Fruit fly (Drosophila melanogaster) S2 (cell line): Measurements from ENCODE around the gene eIF3h.

Experiments used
- CG8478 ChIP-seq: fragments of >200 bp; optimal IDR thresholded peaks from 2 replicates; lab custom pipeline; 2018
- CTCF ChIP-seq, 2 experiments: fragments of >200 bp; optimal IDR thresholded peaks; 2 replicates each; lab custom pipeline; 2018

The eIF3h gene

dm6 chr2L:5029809-5030108 is 23.1 kb downstream of the eIF3h start:
- no peak for TF ChIP-seq CG8478 (lab: Kevin White, UChicago)
- TF ChIP-seq CTCF (optimal IDR thresholded peaks at IDR 0.05; lab: Kevin White, UChicago), result no peak

- TF ChIP-seq CG8478 (lab: Kevin White, UChicago) (no peak), CTCF (optimal IDR thresholded peaks at IDR 0.05; lab: Kevin White, UChicago) (no peak)
These were observed 23.7 kb downstream of the eIF3h start, which contains the start of gene Col4a1 for dm6 chr2L:5029049-5029808. Gene Col4a1, plus strand, starts transcription at chr2L:5029609.

dm6 chr2L:5028091-5028490 is 24.8 kb downstream of the eIF3h start, which contains the start of gene vkg:
Gene vkg, minus strand, starts transcription at chr2L:5028191.
- TF ChIP-seq CG8478 (lab: Kevin White, UChicago) (no peak), CTCF (optimal IDR thresholded peaks at IDR 0.05; lab: Kevin White, UChicago) (no peak)

- TF ChIP-seq CG8478 (lab: Kevin White, UChicago) (no peak), CTCF (optimal IDR thresholded peaks at IDR 0.05; lab: Kevin White, UChicago) (no peak)
These were observed 25.4 kb downstream of the eIF3h start for dm6 chr2L:5027321-5028069.

DNA sequence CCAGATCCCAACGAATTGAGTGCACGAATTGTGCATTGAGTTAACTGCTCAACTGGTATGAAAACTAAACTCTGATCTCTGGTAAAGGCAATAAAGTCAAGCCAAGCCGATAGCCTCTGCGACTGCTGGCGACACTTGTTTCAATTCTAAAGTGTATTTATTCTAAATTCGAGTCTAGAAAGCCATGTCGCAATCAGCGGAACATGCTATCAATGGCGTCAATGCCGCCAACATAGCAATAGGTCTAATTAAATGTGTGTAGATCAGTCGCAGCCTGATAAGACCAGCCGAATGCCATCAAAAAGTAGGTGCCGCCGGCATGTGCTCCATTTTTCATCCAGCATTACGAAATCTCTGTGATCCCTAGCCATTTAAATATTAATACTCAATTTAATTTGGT is 27.3 kb downstream of the eIF3h start:
- no peak for TF ChIP-seq CTCF (optimal IDR thresholded peaks at IDR 0.05; lab: Kevin White, UChicago)
- TF ChIP-seq CG8478 (lab: Kevin White, UChicago), result no peak

DNA sequence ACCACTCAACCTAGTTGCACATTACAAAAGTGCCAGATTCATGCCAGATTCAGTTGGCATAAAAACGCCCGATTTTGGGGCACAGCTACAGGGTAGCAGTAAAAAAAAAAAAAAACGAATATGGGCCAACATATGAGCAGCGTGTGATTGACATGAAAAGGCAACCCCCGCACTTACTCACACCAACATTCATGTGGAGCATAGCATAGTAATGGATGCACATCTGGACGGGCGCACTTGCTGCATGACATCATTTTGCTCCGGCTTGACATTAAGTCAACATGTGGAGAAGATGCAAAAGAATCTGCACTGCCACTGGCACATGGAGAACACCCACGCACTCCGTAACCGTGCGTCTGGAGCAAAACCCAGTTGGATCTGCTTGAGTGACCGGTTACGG is 30.3 kb downstream of the eIF3h start:
- TF ChIP-seq CTCF (optimal IDR thresholded peaks at IDR 0.05; lab: Kevin White, UChicago), result no peak
- TF ChIP-seq CG8478 (lab: Kevin White, UChicago), result no peak

DNA sequence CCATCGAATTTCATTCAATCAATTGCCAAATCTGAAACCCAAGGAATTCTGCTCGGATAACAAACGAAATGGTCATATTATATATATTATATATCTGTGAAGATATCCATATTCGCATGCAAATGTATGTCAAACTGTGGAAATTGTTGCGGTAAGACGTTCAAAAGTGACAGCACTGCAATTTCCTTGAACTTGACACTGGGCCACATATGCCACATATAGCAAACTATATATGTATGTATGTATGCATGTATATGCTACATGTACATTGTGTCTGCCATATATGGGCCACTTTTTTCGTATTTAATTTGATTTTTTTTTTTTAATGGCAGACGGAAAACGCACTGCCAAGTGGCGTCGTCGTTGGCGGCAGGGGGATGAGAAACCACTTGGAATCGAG is 32.4 kb downstream of the eIF3h start:
- TF ChIP-seq CG8478 (lab: Kevin White, UChicago) (no peak), CTCF (optimal IDR thresholded peaks at IDR 0.05; lab: Kevin White, UChicago) (no peak)

dm6 chr2L:5010784-5011260 is 42.1 kb downstream of the eIF3h start, which contains the start of the genes CG31917, Tfb5 and SelT:
Gene CG31917, minus strand, starts transcription at chr2L:5010834.
Gene Tfb5, minus strand, starts transcription at chr2L:5010834.
Gene SelT, plus strand, starts transcription at chr2L:5010922.
- TF ChIP-seq CTCF (optimal IDR thresholded peaks at IDR 0.05; lab: Kevin White, UChicago) (peak in 1 of 2 experiments; percentile 10), CG8478 (lab: Kevin White, UChicago) (no peak)

DNA sequence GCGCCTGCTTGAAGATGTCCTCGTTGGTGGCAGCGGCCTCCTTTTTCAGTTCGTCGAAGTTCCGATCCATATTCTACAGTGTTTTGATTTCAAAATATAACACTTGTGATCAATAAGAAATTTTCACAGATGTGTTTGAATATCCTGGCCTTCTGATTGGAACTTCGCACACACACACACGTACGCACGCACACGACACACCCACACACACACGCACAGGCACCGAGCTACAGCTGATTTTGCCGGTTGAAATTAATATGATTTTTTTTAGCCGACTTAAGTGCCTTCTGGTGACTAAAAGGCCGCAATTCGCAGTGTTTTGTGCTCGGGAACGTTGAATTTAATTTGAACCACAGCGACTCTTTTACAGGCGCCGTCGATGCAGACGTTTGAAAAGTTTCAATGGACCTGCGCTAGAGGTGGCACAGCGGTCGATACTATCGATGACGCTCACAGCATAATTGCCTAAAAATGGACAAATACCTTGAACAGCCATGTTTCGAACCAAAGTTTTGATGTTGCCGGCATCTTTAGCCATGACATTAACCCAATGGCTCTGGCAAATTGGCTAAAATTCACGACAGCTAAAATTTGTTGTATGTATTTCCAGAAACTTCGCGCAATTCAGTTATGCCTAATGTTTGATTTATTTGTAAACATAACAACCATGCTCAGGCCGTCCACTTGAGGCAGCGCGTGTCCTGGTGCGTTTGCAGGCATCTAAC is 43.4 kb downstream of the eIF3h start, which contains the start of gene Rtnl1:
TSS of gene Rtnl1 (minus strand) at position 415 of the 725 bp plus-strand sequence.
- TF ChIP-seq CTCF (optimal IDR thresholded peaks at IDR 0.05; lab: Kevin White, UChicago) (peak; percentile 53 to 60), CG8478 (lab: Kevin White, UChicago) (no peak)

DNA sequence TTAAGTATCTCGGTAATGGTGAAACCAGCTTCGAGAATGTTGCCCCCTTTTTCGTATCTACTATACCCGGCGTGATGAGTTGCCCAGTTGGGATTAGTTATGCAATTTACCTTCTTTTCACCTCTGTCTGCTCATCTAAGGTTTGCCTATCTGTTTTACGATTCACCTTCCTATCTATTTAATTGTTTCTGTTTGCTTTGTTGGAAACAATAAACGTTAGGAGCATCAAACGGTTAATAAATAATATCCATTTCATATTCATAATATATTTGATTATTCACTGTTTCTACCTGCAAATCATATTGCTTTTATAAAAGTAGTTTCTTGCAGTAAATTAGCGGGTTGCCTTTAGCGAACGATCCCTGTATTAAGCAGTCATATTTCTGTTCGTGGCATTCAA is 45.6 kb downstream of the eIF3h start:
- TF ChIP-seq CTCF (optimal IDR thresholded peaks at IDR 0.05; lab: Kevin White, UChicago), result no peak
- TF ChIP-seq CG8478 (lab: Kevin White, UChicago), result no peak

dm6 chr2L:5006323-5006722 is 46.6 kb downstream of the eIF3h start:
- TF ChIP-seq CG8478 (lab: Kevin White, UChicago), result no peak
- TF ChIP-seq CTCF (optimal IDR thresholded peaks at IDR 0.05; lab: Kevin White, UChicago), result no peak

DNA sequence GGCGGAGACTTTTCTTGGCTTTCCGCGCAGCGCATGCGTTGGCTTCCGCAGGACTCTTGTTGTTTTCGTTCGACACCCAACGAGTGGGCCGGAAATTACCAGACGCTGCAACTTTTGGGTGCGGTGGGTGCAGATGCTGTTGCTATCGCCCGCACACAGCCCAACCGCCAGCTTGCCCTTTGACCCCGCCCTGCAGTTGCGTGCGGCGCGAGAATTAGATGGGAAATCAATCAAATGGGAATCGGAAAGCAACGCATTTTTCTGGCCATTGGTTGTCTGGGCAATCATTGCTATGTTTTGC is 47.5 kb downstream of the eIF3h start:
- TF ChIP-seq CG8478 (lab: Kevin White, UChicago) (no peak), CTCF (optimal IDR thresholded peaks at IDR 0.05; lab: Kevin White, UChicago) (no peak)

DNA sequence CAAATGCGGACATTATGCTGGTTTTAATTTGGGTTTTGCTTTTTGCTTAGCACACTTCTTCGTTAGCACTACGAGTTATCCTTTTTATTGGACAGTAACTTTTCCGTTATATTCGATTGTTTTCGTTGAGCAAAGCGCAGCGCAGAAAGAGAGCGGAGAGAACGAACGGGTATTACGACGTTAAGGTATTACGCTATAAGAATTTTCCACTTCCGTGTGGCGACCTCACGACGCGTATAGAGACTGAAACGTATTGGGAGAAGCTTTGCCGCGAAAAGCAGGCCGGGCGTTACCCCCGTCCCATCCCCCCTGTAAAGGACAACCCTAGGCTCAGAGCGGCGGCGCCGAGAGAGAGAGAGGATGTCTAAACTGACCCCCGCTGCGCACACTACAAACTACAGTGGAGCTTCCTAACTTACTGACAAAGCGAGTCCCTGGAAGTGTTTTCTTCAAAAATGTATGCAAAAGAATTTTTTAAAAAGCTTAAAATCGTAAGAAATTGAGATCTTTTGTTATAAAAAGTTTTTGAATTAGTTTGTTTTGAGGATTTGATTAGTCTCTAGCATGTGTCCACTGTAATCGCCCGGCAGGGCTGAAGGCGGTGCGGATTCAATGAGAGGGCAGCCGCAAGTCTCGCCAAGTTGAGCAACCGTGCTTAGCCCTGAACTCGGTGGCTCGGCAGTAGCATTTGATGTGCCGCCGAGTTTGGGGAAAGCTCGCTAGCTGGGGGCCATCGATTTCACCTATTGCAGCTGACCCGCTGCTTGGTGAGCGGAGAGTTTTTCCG is 48.0 kb downstream of the eIF3h start:
- TF ChIP-seq CTCF (optimal IDR thresholded peaks at IDR 0.05; lab: Kevin White, UChicago) (no peak), CG8478 (lab: Kevin White, UChicago) (no peak)
